Worm (Caenorhabditis elegans): ENCODE measurements around the gene C39B10.1.

DNA sequence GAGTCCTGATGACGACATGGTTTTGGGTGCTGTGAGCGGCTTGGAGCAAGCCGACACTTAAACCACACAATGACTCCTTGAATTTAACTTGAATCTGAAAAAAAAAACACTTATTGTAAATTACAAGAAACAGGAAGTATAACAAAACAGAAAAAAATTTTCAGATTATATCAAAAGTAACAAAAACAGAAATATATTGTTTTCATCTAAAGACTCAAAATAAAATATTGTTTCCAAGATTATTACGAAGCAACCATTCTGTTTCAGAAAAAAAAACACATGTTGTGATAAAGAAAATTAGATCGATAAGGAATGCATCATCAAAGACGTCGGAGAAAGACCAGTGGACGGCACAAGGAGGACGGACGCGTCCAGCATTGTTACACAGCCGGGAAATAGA is 34.9 kb downstream of the C39B10.1 start, which contains the start of gene mig-15:
- TF ChIP-seq W03F9.2 (tag; optimal IDR thresholded peaks at IDR 0.05) (no peak), dao-5 (tag; optimal IDR thresholded peaks at IDR 0.05) (no peak), him-1 (tag; optimal IDR thresholded peaks at IDR 0.05) (no peak)
